1 fruit fly cellular context compared by ENCODE assay signal in genomic region chrX:6638123-6638522, dm6.
A peak's percentile ranks its signal among the peaks of the same experiment; 100 is the strongest.
TF ChIP-seq lines count a peak whose summit lies in the region.

No protein-coding gene starts in this region.

TF ChIP-seq in whole organism, embryonic, 481 proteins besides CTCF, POLR2A, EP300 and RAD21 (continued from another document):
- peak; percentile 3 for TF ChIP-seq CG6813 (GFP tag; optimal IDR thresholded peaks at IDR 0.05; lab: Kevin White, UChicago)
- TF ChIP-seq so (GFP tag; IDR thresholded peaks at IDR 0.05; lab: Robert Waterston, UW): peak; percentile 27; the same call in 1 of the 3 replicates
- no peak for TF ChIP-seq CG9876 (GFP tag; optimal IDR thresholded peaks at IDR 0.05; lab: Kevin White, UChicago)
- TF ChIP-seq CG6272 (GFP tag; IDR thresholded peaks at IDR 0.05; lab: Robert Waterston, UW): no peak
- peak; percentile 17 for TF ChIP-seq PHDP (tag; optimal IDR thresholded peaks at IDR 0.05; lab: Kevin White, UChicago)
- TF ChIP-seq CG15269 (tag; optimal IDR thresholded peaks at IDR 0.05; lab: Kevin White, UChicago): peak; percentile 32
- TF ChIP-seq CG11093 (GFP tag; IDR thresholded peaks at IDR 0.05; lab: Robert Waterston, UW): no peak
- TF ChIP-seq CG12071 (GFP tag; optimal IDR thresholded peaks at IDR 0.05; lab: Kevin White, UChicago): peak; percentile 41
- peak; percentile 39 for TF ChIP-seq Sox100B (GFP tag; optimal IDR thresholded peaks at IDR 0.05; lab: Kevin White, UChicago)
- peak; percentile 3 for TF ChIP-seq kni (GFP tag; optimal IDR thresholded peaks at IDR 0.05; lab: Kevin White, UChicago)
- peak; percentile 44; the same call in 1 of the 2 replicates for TF ChIP-seq sob (GFP tag; IDR thresholded peaks at IDR 0.05; lab: Robert Waterston, UW)
- TF ChIP-seq CG11504 (tag; optimal IDR thresholded peaks at IDR 0.05; lab: Kevin White, UChicago): peak; percentile 11
- peak; percentile 8 for TF ChIP-seq CG15011 (GFP tag; optimal IDR thresholded peaks at IDR 0.05; lab: Kevin White, UChicago)
- TF ChIP-seq odd (GFP tag; optimal IDR thresholded peaks at IDR 0.05; lab: Kevin White, UChicago): peak; percentile 46
- peak; percentile 42 for TF ChIP-seq CG15514 (GFP tag; optimal IDR thresholded peaks at IDR 0.05; lab: Kevin White, UChicago)
- no peak for TF ChIP-seq Lpt (GFP tag; optimal IDR thresholded peaks at IDR 0.05; lab: Kevin White, UChicago)
- TF ChIP-seq CG13624 (GFP tag; optimal IDR thresholded peaks at IDR 0.05; lab: Kevin White, UChicago): no peak
- no peak for TF ChIP-seq hkb (optimal IDR thresholded peaks at IDR 0.05; lab: Kevin White, UChicago)
- TF ChIP-seq hkb (GFP tag; IDR thresholded peaks at IDR 0.05; lab: Robert Waterston, UW): peak; percentile 49
- no peak for TF ChIP-seq pum (GFP tag; optimal IDR thresholded peaks at IDR 0.05; lab: Kevin White, UChicago)
- peak; percentile 53 for TF ChIP-seq CG13296 (GFP tag; optimal IDR thresholded peaks at IDR 0.05; lab: Kevin White, UChicago)
- TF ChIP-seq ewg (GFP tag; optimal IDR thresholded peaks at IDR 0.05; lab: Kevin White, UChicago): no peak
- TF ChIP-seq CG12659 (GFP tag; optimal IDR thresholded peaks at IDR 0.05; lab: Kevin White, UChicago): no peak
- TF ChIP-seq cwo (GFP tag; optimal IDR thresholded peaks at IDR 0.05; lab: Kevin White, UChicago): peak; percentile 14
- TF ChIP-seq Fer1 (GFP tag; optimal IDR thresholded peaks at IDR 0.05; lab: Kevin White, UChicago): peak; percentile 46
- TF ChIP-seq caup (GFP tag; optimal IDR thresholded peaks at IDR 0.05; lab: Kevin White, UChicago; ENCODE audit: severe bottlenecking): peak; percentile 18
- TF ChIP-seq ind (GFP tag; optimal IDR thresholded peaks at IDR 0.05; lab: Kevin White, UChicago): no peak
- peak; percentile 48; the same call in 1 of the 3 replicates for TF ChIP-seq dysf (GFP tag; IDR thresholded peaks at IDR 0.05; lab: Robert Waterston, UW)
- TF ChIP-seq Sox102F (GFP tag; optimal IDR thresholded peaks at IDR 0.05; lab: Kevin White, UChicago): peak; percentile 9
- peak; percentile 15 for TF ChIP-seq wek (GFP tag; optimal IDR thresholded peaks at IDR 0.05; lab: Kevin White, UChicago)
- peak; percentile 29 for TF ChIP-seq CG10543 (GFP tag; optimal IDR thresholded peaks at IDR 0.05; lab: Kevin White, UChicago)
- TF ChIP-seq nau (GFP tag; optimal IDR thresholded peaks at IDR 0.05; lab: Kevin White, UChicago): peak; percentile 42
- TF ChIP-seq al (GFP tag; IDR thresholded peaks at IDR 0.05; lab: Robert Waterston, UW): no peak
- TF ChIP-seq Med (GFP tag; lab: Kevin White, UChicago): peak; percentile 8
